Worm (Caenorhabditis elegans) whole organism, L2 larva: ENCODE measurements around the gene F53A3.7.

ENCODE experiments used
- ceh-16 ChIP-seq: fragments of 150-350 bp; optimal IDR thresholded peaks from 2 replicates; lab custom pipeline; 2014; ENCODE audit warnings: missing biosample characterization, missing genetic modification characterization
- mab-5 ChIP-seq: fragments of 150-350 bp; optimal IDR thresholded peaks from 2 replicates; lab custom pipeline; 2014; ENCODE audit warnings: missing biosample characterization, missing genetic modification characterization
- nhr-11 ChIP-seq: fragments of 150-350 bp; optimal IDR thresholded peaks from 2 replicates; lab custom pipeline; 2014; ENCODE audit warnings: missing biosample characterization, missing genetic modification characterization
- nhr-237 ChIP-seq: fragments of 150-350 bp; optimal IDR thresholded peaks from 2 replicates; lab custom pipeline; 2014; ENCODE audit warnings: missing biosample characterization, missing genetic modification characterization

DNA sequence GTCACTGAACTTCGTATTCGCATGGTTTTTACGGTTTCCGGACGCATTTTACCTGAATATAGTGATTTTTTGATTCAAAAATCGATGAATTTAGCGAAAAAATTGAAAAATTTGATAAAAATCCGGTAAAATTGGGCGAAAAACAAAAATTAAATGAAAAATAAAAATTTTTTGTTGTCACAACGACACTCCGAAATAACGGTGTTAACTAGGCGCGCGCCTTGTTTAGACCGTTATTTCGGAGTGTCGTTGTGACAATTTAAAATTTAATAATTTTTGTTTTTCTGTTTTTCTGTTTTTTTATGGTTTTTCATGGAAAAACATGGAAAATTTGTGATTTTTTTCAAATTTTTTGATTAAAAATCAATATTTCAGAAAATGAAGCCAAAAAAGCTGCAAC lies 45.7 kb upstream of the F53A3.7 start, which contains the start of the genes B0524.6 and pqn-41:
- TF ChIP-seq nhr-11 (no peak), mab-5 (tag; lab: Kevin White, UChicago) (no peak), ceh-16 (tag; lab: Kevin White, UChicago) (no peak), nhr-237 (tag; lab: Kevin White, UChicago) (no peak)
